Fruit fly (Drosophila melanogaster) whole organism, pupa: Measurements from ENCODE around the gene CG18404.

Experiments used
- CG15710 ChIP-seq: fragments of 200-800 bp; sonication (Bioruptor generic); optimal IDR thresholded peaks from 2 replicates; lab custom pipeline; 2018; ENCODE audit warnings: missing biosample characterization, mild to moderate bottlenecking, missing genetic modification characterization, moderate library complexity
- CG4496 ChIP-seq: fragments of 200-800 bp; sonication (Bioruptor generic); IDR thresholded peaks from 3 replicates; pipeline ENCODE4 v1.3.6; 2022; ENCODE audit warnings: missing biosample characterization, missing genetic modification characterization
- CG8301 ChIP-seq: fragments of 200-800 bp; sonication (Bioruptor generic); optimal IDR thresholded peaks from 2 replicates; lab custom pipeline; 2018; ENCODE audit warnings: missing biosample characterization, mild to moderate bottlenecking, missing genetic modification characterization
- fd96Ca ChIP-seq: fragments of 200-800 bp; sonication (Bioruptor generic); IDR thresholded peaks from 3 replicates; pipeline ENCODE4 v1.3.6; 2022; ENCODE audit warnings: missing biosample characterization, missing genetic modification characterization

dm6 chr3R:30249283-30249682 is 3.7 kb upstream of the CG18404 start, which contains the start of gene CG34299:
- TF ChIP-seq CG4496 (GFP tag; lab: Robert Waterston, UW) = no peak
- no peak for TF ChIP-seq CG8301 (tag; lab: Kevin White, UChicago)
- TF ChIP-seq fd96Ca (GFP tag; lab: Robert Waterston, UW) = no peak
- TF ChIP-seq CG15710 (tag; lab: Kevin White, UChicago) = no peak
